Fruit fly (Drosophila melanogaster) whole organism, pupa: ENCODE results near the gene CG6749.

ENCODE experiments used
- CG13204 ChIP-seq: fragments of 200-800 bp; sonication (Bioruptor generic); optimal IDR thresholded peaks from 2 replicates; lab custom pipeline; 2018; ENCODE audit warnings: missing biosample characterization, mild to moderate bottlenecking, missing genetic modification characterization, moderate library complexity
- CG14655 ChIP-seq: fragments of 200-800 bp; sonication (Bioruptor generic); optimal IDR thresholded peaks from 3 replicates; lab custom pipeline; 2017; ENCODE audit warnings: mild to moderate bottlenecking, missing biosample characterization, missing genetic modification reagents, missing genetic modification characterization
- CG15710 ChIP-seq: fragments of 200-800 bp; sonication (Bioruptor generic); optimal IDR thresholded peaks from 2 replicates; lab custom pipeline; 2018; ENCODE audit warnings: missing biosample characterization, mild to moderate bottlenecking, missing genetic modification characterization, moderate library complexity
- CG32121 ChIP-seq: fragments of 200-800 bp; sonication (Bioruptor generic); IDR thresholded peaks from 2 replicates; pipeline ENCODE4 v1.3.6; 2022; ENCODE audit warnings: missing biosample characterization, missing genetic modification characterization
- CG34367 ChIP-seq: fragments of 200-800 bp; sonication (Bioruptor generic); optimal IDR thresholded peaks from 2 replicates; lab custom pipeline; 2018; ENCODE audit warnings: missing biosample characterization, mild to moderate bottlenecking, missing genetic modification characterization
- CG4496 ChIP-seq: fragments of 200-800 bp; sonication (Bioruptor generic); IDR thresholded peaks from 3 replicates; pipeline ENCODE4 v1.3.6; 2022; ENCODE audit warnings: missing biosample characterization, missing genetic modification characterization
- CG9948 ChIP-seq: fragments of 200-800 bp; sonication (Bioruptor generic); optimal IDR thresholded peaks from 2 replicates; lab custom pipeline; 2018; ENCODE audit warnings: missing biosample characterization, mild to moderate bottlenecking, missing genetic modification characterization, moderate library complexity
- D1 ChIP-seq: fragments of 200-800 bp; sonication (Bioruptor generic); optimal IDR thresholded peaks from 2 replicates; lab custom pipeline; 2018; ENCODE audit warnings: missing biosample characterization, mild to moderate bottlenecking, missing genetic modification characterization, moderate library complexity
- fd96Ca ChIP-seq: fragments of 200-800 bp; sonication (Bioruptor generic); IDR thresholded peaks from 3 replicates; pipeline ENCODE4 v1.3.6; 2022; ENCODE audit warnings: missing biosample characterization, missing genetic modification characterization
- gl ChIP-seq: fragments of 200-800 bp; sonication (Bioruptor generic); optimal IDR thresholded peaks from 2 replicates; lab custom pipeline; 2018; ENCODE audit warnings: missing biosample characterization, mild to moderate bottlenecking, missing genetic modification characterization

DNA sequence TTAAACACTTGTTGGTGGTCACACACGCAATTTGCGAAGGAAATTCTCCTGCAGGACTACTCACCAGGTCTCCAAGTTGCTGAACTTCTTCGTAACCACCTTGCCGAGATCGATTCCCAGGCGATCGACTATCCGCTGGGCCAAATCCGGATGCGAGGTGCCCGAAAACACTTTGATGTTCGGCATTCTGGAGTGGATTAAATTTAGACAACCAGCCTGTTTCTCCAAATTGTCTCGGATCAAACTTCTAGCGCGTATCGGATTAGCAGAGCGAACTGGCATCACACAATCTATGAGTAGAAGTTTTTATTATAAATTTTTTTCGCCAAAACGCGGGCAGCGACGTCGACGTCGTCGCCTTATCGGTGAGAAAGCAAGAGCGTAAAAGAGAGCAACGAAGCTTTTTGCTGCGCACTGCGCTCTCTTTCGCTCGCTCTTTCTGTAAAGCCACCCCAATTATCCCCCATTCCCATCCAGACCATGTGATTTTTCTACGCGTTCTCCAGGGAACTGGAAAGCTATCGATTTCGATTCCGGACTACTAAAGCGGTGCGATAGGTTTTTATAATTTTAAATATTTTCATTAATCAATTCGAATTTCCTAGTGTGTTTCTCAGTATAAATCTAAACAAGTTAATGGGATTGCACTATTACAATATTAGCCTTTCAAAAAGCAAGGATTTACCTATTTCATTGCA is 39.3 kb downstream of the CG6749 start:
- no peak for TF ChIP-seq CG32121 (GFP tag; lab: Robert Waterston, UW)
- TF ChIP-seq fd96Ca = no peak
- no peak for TF ChIP-seq CG14655 (GFP tag; lab: Kevin White, UChicago)
- TF ChIP-seq gl (tag; lab: Kevin White, UChicago) = no peak
- TF ChIP-seq D1 (tag; lab: Kevin White, UChicago) = no peak
- no peak for TF ChIP-seq CG13204 (GFP tag; lab: Kevin White, UChicago)
- TF ChIP-seq CG15710 (tag; lab: Kevin White, UChicago) = no peak
- TF ChIP-seq CG9948 (tag; lab: Kevin White, UChicago) = no peak
- TF ChIP-seq CG4496 (GFP tag; lab: Robert Waterston, UW) = peak; percentile 48; the same call in 1 of the 3 replicates
- no peak for TF ChIP-seq CG34367 (tag; lab: Kevin White, UChicago)
